Worm (Caenorhabditis elegans): ENCODE data around the gene K12B6.9.

Gene K12B6.9

ce11 chrV:6268961-6269360, 23.5 kb downstream of the K12B6.9 start:
- TF ChIP-seq nhr-80 (tag; optimal IDR thresholded peaks at IDR 0.05): peak; percentile 20
- TF ChIP-seq lsy-27 (tag; optimal IDR thresholded peaks at IDR 0.05; ENCODE audit: borderline replicate concordance, insufficient read depth): no peak

ce11 chrV:6268526-6268925, 23.9 kb downstream of the K12B6.9 start:
- TF ChIP-seq cebp-1 (GFP tag; IDR thresholded peaks at IDR 0.05) (no peak), cebp-1 (tag; optimal IDR thresholded peaks at IDR 0.05) (peak; percentile 41), mxl-1 (tag; optimal IDR thresholded peaks at IDR 0.05) (no peak)

ce11 chrV:6267978-6268377, 24.5 kb downstream of the K12B6.9 start:
- no peak for TF ChIP-seq ztf-18 (tag; optimal IDR thresholded peaks at IDR 0.05)
- TF ChIP-seq ceh-100 (GFP tag; IDR thresholded peaks at IDR 0.05): no peak
- peak; percentile 91 for TF ChIP-seq madf-6 (GFP tag; IDR thresholded peaks at IDR 0.05)
- TF ChIP-seq ztf-22 (GFP tag; optimal IDR thresholded peaks at IDR 0.05): no peak
- peak; percentile 91 for TF ChIP-seq lsl-1 (GFP tag; optimal IDR thresholded peaks at IDR 0.05)
- TF ChIP-seq tlf-1 (GFP tag; optimal IDR thresholded peaks at IDR 0.05): no peak
- TF ChIP-seq F23B12.7 (tag; optimal IDR thresholded peaks at IDR 0.05; ENCODE audit: insufficient read depth): no peak
- TF ChIP-seq repo-1 (tag; optimal IDR thresholded peaks at IDR 0.05): no peak
- TF ChIP-seq attf-3 (GFP tag; conservative IDR thresholded peaks at IDR 0.05): no peak
- TF ChIP-seq xnd-1 (tag; optimal IDR thresholded peaks at IDR 0.05): peak; percentile 89
- peak; percentile 87 for TF ChIP-seq F33H1.4 (GFP tag; IDR thresholded peaks at IDR 0.05)
- TF ChIP-seq F49E8.2 (tag; optimal IDR thresholded peaks at IDR 0.05; ENCODE audit: insufficient read depth): peak; percentile 26
- TF ChIP-seq D2030.7 (GFP tag; IDR thresholded peaks at IDR 0.05): peak; percentile 44; the same call in 1 of the 2 replicates
- TF ChIP-seq madf-8 (GFP tag; conservative IDR thresholded peaks at IDR 0.05): peak; percentile 85
- TF ChIP-seq F55B11.4 (tag; optimal IDR thresholded peaks at IDR 0.05; ENCODE audit: borderline replicate concordance, insufficient read depth): no peak
- TF ChIP-seq ceh-91 (GFP tag; IDR thresholded peaks at IDR 0.05): 0 out of 2 replicates have a peak, but pooled peaks have one; percentile 31
- no peak for TF ChIP-seq bed-1 (GFP tag; IDR thresholded peaks at IDR 0.05)
- TF ChIP-seq Y79H2A.3 (GFP tag; conservative IDR thresholded peaks at IDR 0.05): no peak
- TF ChIP-seq lag-1 (GFP tag; IDR thresholded peaks at IDR 0.05): no peak
- TF ChIP-seq dox-1 (GFP tag; IDR thresholded peaks at IDR 0.05): no peak
- no peak for TF ChIP-seq F10E7.11 (tag; optimal IDR thresholded peaks at IDR 0.05)
- no peak for TF ChIP-seq K11D2.4 (GFP tag; IDR thresholded peaks at IDR 0.05)

- TF ChIP-seq mel-28 (tag; optimal IDR thresholded peaks at IDR 0.05; ENCODE audit: borderline replicate concordance) (no peak), ztf-6 (GFP tag; IDR thresholded peaks at IDR 0.05) (no peak), chd-7 (tag; optimal IDR thresholded peaks at IDR 0.05) (peak; percentile 80), F22D6.2 (tag; optimal IDR thresholded peaks at IDR 0.05) (no peak), rec-8 (tag; optimal IDR thresholded peaks at IDR 0.05) (no peak), hsf-1 (GFP tag; IDR thresholded peaks at IDR 0.05) (no peak), ceh-91 (GFP tag; IDR thresholded peaks at IDR 0.05) (no peak), tbx-9 (tag; optimal IDR thresholded peaks at IDR 0.05; ENCODE audit: borderline replicate concordance) (no peak), ceh-40 (GFP tag; IDR thresholded peaks at IDR 0.05) (no peak), ztf-28 (GFP tag; IDR thresholded peaks at IDR 0.05) (no peak), unc-62 (GFP tag; optimal IDR thresholded peaks at IDR 0.05) (no peak), somi-1 (GFP tag; optimal IDR thresholded peaks at IDR 0.05) (peak; percentile 89), T07F8.4 (tag; optimal IDR thresholded peaks at IDR 0.05) (no peak), egl-44 (GFP tag; IDR thresholded peaks at IDR 0.05) (peak; percentile 80), nhr-120 (GFP tag; IDR thresholded peaks at IDR 0.05) (no peak), zfh-2 (GFP tag; conservative IDR thresholded peaks at IDR 0.05) (peak; percentile 94), ceh-27 (GFP tag; optimal IDR thresholded peaks at IDR 0.05) (peak; percentile 91), let-607 (tag; optimal IDR thresholded peaks at IDR 0.05) (peak in 1 of 2 experiments; percentile 51)
Measured at ce11 chrV:6267237-6267812, 25.1 kb downstream of the K12B6.9 start, which contains the start of gene mrck-1. mrck-1 (minus strand) TSS chrV:6267287.
